Worm (Caenorhabditis elegans) whole organism, L4 larva: ENCODE measurements around the gene rpl-36.

Source experiments
- D1046.2 ChIP-seq: fragments of 200-800 bp; sonication (Bioruptor generic); IDR thresholded peaks from 2 replicates; pipeline ENCODE4 v1.3.6; 2022; ENCODE audit warnings: missing genetic modification characterization, missing compliant biosample characterization
- F10B5.3 ChIP-seq: sonication (generic microtip); optimal IDR thresholded peaks from 2 replicates; lab custom pipeline; 2016; ENCODE audit warnings: mild to moderate bottlenecking, missing genetic modification characterization, missing compliant biosample characterization
- F26F4.8 ChIP-seq: fragments of 200-800 bp; sonication (Bioruptor generic); conservative IDR thresholded peaks from 2 replicates; pipeline ENCODE4 v1.3.6; 2022; ENCODE audit warnings: missing genetic modification characterization, missing compliant biosample characterization
- F37D6.2 ChIP-seq: sonication (generic microtip); optimal IDR thresholded peaks from 2 replicates; lab custom pipeline; 2016; ENCODE audit warnings: mild to moderate bottlenecking, missing genetic modification characterization, missing compliant biosample characterization
- F44E2.7 ChIP-seq: fragments of 200-800 bp; sonication (Bioruptor generic); IDR thresholded peaks from 2 replicates; pipeline ENCODE4 v2.1.2; 2022; ENCODE audit warnings: missing genetic modification characterization, missing compliant biosample characterization
- F49E8.2 ChIP-seq: sonication (generic microtip); optimal IDR thresholded peaks from 2 replicates; lab custom pipeline; 2016; ENCODE audit warnings: missing compliant biosample characterization, mild to moderate bottlenecking, missing genetic modification characterization, borderline replicate concordance
- R02D3.7 ChIP-seq: fragments of 150-350 bp; sonication (generic microtip); optimal IDR thresholded peaks from 3 replicates; lab custom pipeline; 2014; ENCODE audit warnings: missing biosample characterization, missing genetic modification characterization
- T20F7.1 ChIP-seq: fragments of 200-800 bp; sonication (Bioruptor generic); optimal IDR thresholded peaks from 2 replicates; lab custom pipeline; 2018; ENCODE audit warnings: mild to moderate bottlenecking, missing genetic modification characterization, missing compliant biosample characterization
- Y105C5A.15 ChIP-seq: fragments of 200-800 bp; sonication (Bioruptor generic); IDR thresholded peaks from 2 replicates; pipeline ENCODE4 v1.3.6; 2022; ENCODE audit warnings: missing genetic modification characterization, missing compliant biosample characterization
- ZK337.2 ChIP-seq: fragments of 200-800 bp; sonication (Bioruptor generic); IDR thresholded peaks from 2 replicates; pipeline ENCODE4 v1.3.6; 2022; ENCODE audit warnings: missing genetic modification reagents, missing genetic modification characterization, missing compliant biosample characterization
- ZK546.5 ChIP-seq, 2 experiments: sonication (generic microtip); optimal IDR thresholded peaks; 2 replicates each; lab custom pipeline; 2017; ENCODE audit warnings: missing biosample characterization in 2 of 2, missing genetic modification characterization in 2 of 2
- aha-1 ChIP-seq: fragments of 150-350 bp; peaks from one replicate; lab custom pipeline; 2014; ENCODE audit warnings: missing biosample characterization, missing genetic modification characterization
- arid-1 ChIP-seq: fragments of 200-800 bp; sonication (Bioruptor generic); conservative IDR thresholded peaks from 2 replicates; pipeline ENCODE4 v1.3.6; 2022; ENCODE audit warnings: missing genetic modification reagents, missing genetic modification characterization, missing compliant biosample characterization
- ceh-20 ChIP-seq: fragments of 200-800 bp; sonication (Bioruptor generic); IDR thresholded peaks from 2 replicates; pipeline ENCODE4 v1.3.6; 2022; ENCODE audit warnings: missing genetic modification reagents, missing genetic modification characterization, missing compliant biosample characterization
- ceh-32 ChIP-seq: sonication (generic microtip); optimal IDR thresholded peaks from 2 replicates; lab custom pipeline; 2016; ENCODE audit warnings: mild to moderate bottlenecking, missing genetic modification characterization, missing compliant biosample characterization; ENCODE audit not compliant: poor library complexity
- ceh-62 ChIP-seq: sonication (generic microtip); optimal IDR thresholded peaks from 2 replicates; lab custom pipeline; 2017; ENCODE audit warnings: missing biosample characterization, missing genetic modification characterization
- cey-2 ChIP-seq: sonication (generic microtip); optimal IDR thresholded peaks from 3 replicates; lab custom pipeline; 2017; ENCODE audit warnings: missing genetic modification characterization, mild to moderate bottlenecking, missing compliant biosample characterization, antibody characterized with exemption, borderline replicate concordance; ENCODE audit not compliant: insufficient read depth
- daf-16 ChIP-seq, 3 experiments: sonication (generic microtip); optimal IDR thresholded peaks; 2 replicates each; lab custom pipeline; 2016 to 2017; ENCODE audit warnings: missing genetic modification characterization in 3 of 3, missing genetic modification reagents in 3 of 3, mild to moderate bottlenecking in 2 of 3, missing compliant biosample characterization in 2 of 3, missing biosample characterization in 1 of 3, moderate library complexity in 1 of 3
- daf-19 ChIP-seq: fragments of 200-800 bp; sonication (Bioruptor generic); conservative IDR thresholded peaks from 2 replicates; pipeline ENCODE4 v1.3.6; 2022; ENCODE audit warnings: missing genetic modification characterization, missing compliant biosample characterization
- daf-8 ChIP-seq: fragments of 200-800 bp; sonication (Bioruptor generic); IDR thresholded peaks from 2 replicates; pipeline ENCODE4 v1.3.6; 2022; ENCODE audit warnings: missing genetic modification characterization, missing compliant biosample characterization
- dmd-8 ChIP-seq: fragments of 200-800 bp; sonication (Bioruptor generic); IDR thresholded peaks from 2 replicates; pipeline ENCODE4 v1.3.6; 2022; ENCODE audit warnings: missing genetic modification characterization, missing compliant biosample characterization
- dpl-1 ChIP-seq: fragments of 150-350 bp; optimal IDR thresholded peaks from 2 replicates; lab custom pipeline; 2014; ENCODE audit warnings: missing biosample characterization, missing genetic modification reagents, missing genetic modification characterization
- egl-43 ChIP-seq: fragments of 200-800 bp; sonication (Bioruptor generic); IDR thresholded peaks from 2 replicates; pipeline ENCODE4 v1.3.6; 2022; ENCODE audit warnings: missing genetic modification reagents, missing genetic modification characterization, missing compliant biosample characterization
- gei-8 ChIP-seq: fragments of 200-800 bp; sonication (Bioruptor generic); optimal IDR thresholded peaks from 2 replicates; lab custom pipeline; 2018; ENCODE audit warnings: mild to moderate bottlenecking, missing genetic modification characterization, missing compliant biosample characterization
- hif-1 ChIP-seq, 2 experiments: sonication (generic microtip); optimal IDR thresholded peaks; 2 replicates each; lab custom pipeline; 2016 to 2017; ENCODE audit warnings: missing compliant biosample characterization in 2 of 2, missing genetic modification characterization in 2 of 2, missing genetic modification reagents in 2 of 2, missing genotype in 2 of 2, mild to moderate bottlenecking in 1 of 2
- hlh-11 ChIP-seq: fragments of 200-800 bp; sonication (Bioruptor generic); optimal IDR thresholded peaks from 2 replicates; lab custom pipeline; 2018; ENCODE audit warnings: mild to moderate bottlenecking, missing genetic modification characterization, missing compliant biosample characterization
- lin-13 ChIP-seq: fragments of 150-350 bp; optimal IDR thresholded peaks from 2 replicates; lab custom pipeline; 2014; ENCODE audit warnings: missing biosample characterization, missing genetic modification reagents, missing genetic modification characterization
- lin-15B ChIP-seq: fragments of 150-350 bp; sonication (generic microtip); optimal IDR thresholded peaks from 3 replicates; lab custom pipeline; 2014; ENCODE audit warnings: missing biosample characterization, missing genetic modification characterization
- lin-38 ChIP-seq: fragments of 200-800 bp; sonication (Bioruptor generic); IDR thresholded peaks from 2 replicates; pipeline ENCODE4 v1.3.6; 2022; ENCODE audit warnings: missing genetic modification reagents, missing genetic modification characterization, missing compliant biosample characterization
- lin-39 ChIP-seq: fragments of 150-350 bp; optimal IDR thresholded peaks from 2 replicates; lab custom pipeline; 2014; ENCODE audit warnings: missing biosample characterization, missing genetic modification reagents, missing genetic modification characterization
- madf-5 ChIP-seq, 2 experiments: fragments of 200-800 bp; sonication (Bioruptor generic); IDR thresholded peaks; 2 replicates each; pipeline ENCODE4 v1.3.6; 2022; ENCODE audit warnings: missing compliant biosample characterization in 2 of 2, missing genetic modification characterization in 2 of 2
- madf-9 ChIP-seq: fragments of 200-800 bp; sonication (Bioruptor generic); conservative IDR thresholded peaks from 2 replicates; pipeline ENCODE4 v1.3.6; 2022; ENCODE audit warnings: missing genetic modification reagents, missing genetic modification characterization, missing compliant biosample characterization
- mdl-1 ChIP-seq, 2 experiments: fragments of 150-350 bp in 1 of 2; sonication (generic microtip) in 1 of 2; optimal IDR thresholded peaks; 2 replicates each; lab custom pipeline; 2014 to 2017; ENCODE audit warnings: missing biosample characterization in 2 of 2, missing genetic modification characterization in 2 of 2
- mes-2 ChIP-seq: sonication (generic microtip); optimal IDR thresholded peaks from 2 replicates; lab custom pipeline; 2016; ENCODE audit warnings: missing genotype, mild to moderate bottlenecking, missing genetic modification characterization, missing compliant biosample characterization; ENCODE audit not compliant: poor library complexity, severe bottlenecking
- mxl-2 ChIP-seq: fragments of 200-800 bp; sonication (Bioruptor generic); conservative IDR thresholded peaks from 2 replicates; pipeline ENCODE4 v1.3.6; 2022; ENCODE audit warnings: missing genetic modification reagents, missing genetic modification characterization, missing compliant biosample characterization
- mxl-3 ChIP-seq: fragments of 200-800 bp; sonication (Bioruptor generic); optimal IDR thresholded peaks from 2 replicates; lab custom pipeline; 2018; ENCODE audit warnings: mild to moderate bottlenecking, missing genetic modification characterization, missing compliant biosample characterization
- nhr-11 ChIP-seq: fragments of 150-350 bp; optimal IDR thresholded peaks from 2 replicates; lab custom pipeline; 2014; ENCODE audit warnings: missing biosample characterization, missing genetic modification characterization
- nhr-111 ChIP-seq: fragments of 200-800 bp; sonication (Bioruptor generic); optimal IDR thresholded peaks from 2 replicates; lab custom pipeline; 2018; ENCODE audit warnings: mild to moderate bottlenecking, missing genetic modification characterization, missing compliant biosample characterization
- nhr-237 ChIP-seq: sonication (generic microtip); optimal IDR thresholded peaks from 2 replicates; lab custom pipeline; 2017; ENCODE audit warnings: missing biosample characterization, missing genetic modification characterization
- nhr-41 ChIP-seq: fragments of 200-800 bp; sonication (Bioruptor generic); IDR thresholded peaks from 2 replicates; pipeline ENCODE4 v1.3.6; 2022; ENCODE audit warnings: missing genetic modification reagents, missing genetic modification characterization, missing compliant biosample characterization
- nhr-42 ChIP-seq: fragments of 200-800 bp; sonication (Bioruptor generic); IDR thresholded peaks from 2 replicates; pipeline ENCODE4 v1.3.6; 2022; ENCODE audit warnings: missing genetic modification characterization, missing compliant biosample characterization
- nhr-48 ChIP-seq: sonication (generic microtip); optimal IDR thresholded peaks from 2 replicates; lab custom pipeline; 2016; ENCODE audit warnings: mild to moderate bottlenecking, missing genetic modification characterization, missing compliant biosample characterization
- nhr-76 ChIP-seq: fragments of 150-350 bp; optimal IDR thresholded peaks from 2 replicates; lab custom pipeline; 2014; ENCODE audit warnings: missing biosample characterization, missing genetic modification characterization
- saeg-2 ChIP-seq: fragments of 200-800 bp; sonication (Bioruptor generic); IDR thresholded peaks from 2 replicates; pipeline ENCODE4 v1.3.6; 2022; ENCODE audit warnings: missing genetic modification reagents, missing genetic modification characterization, missing compliant biosample characterization
- skn-1 ChIP-seq: fragments of 150-350 bp; optimal IDR thresholded peaks from 2 replicates; lab custom pipeline; 2014; ENCODE audit warnings: missing biosample characterization, missing genetic modification characterization
- snpc-4 ChIP-seq: fragments of 150-350 bp; optimal IDR thresholded peaks from 2 replicates; lab custom pipeline; 2014; ENCODE audit warnings: missing biosample characterization, missing genetic modification characterization
- spr-3 ChIP-seq: fragments of 200-800 bp; sonication (Bioruptor generic); optimal IDR thresholded peaks from 2 replicates; lab custom pipeline; 2018; ENCODE audit warnings: mild to moderate bottlenecking, missing genetic modification characterization, missing compliant biosample characterization
- tra-1 ChIP-seq: fragments of 200-800 bp; sonication (Bioruptor generic); IDR thresholded peaks from 2 replicates; pipeline ENCODE4 v1.3.6; 2022; ENCODE audit warnings: missing genetic modification reagents, missing genetic modification characterization, missing compliant biosample characterization
- unc-62 ChIP-seq, 3 experiments: fragments of 150-350 bp in 1 of 3; sonication (generic microtip); optimal IDR thresholded peaks in 2 of 3; peaks in 1 of 3; 1 replicate in 1 of 3; 2 replicates in 2 of 3; lab custom pipeline; 2014 to 2017; ENCODE audit warnings: missing biosample characterization in 3 of 3, missing genetic modification characterization in 3 of 3, missing genetic modification reagents in 3 of 3, missing genotype in 1 of 3
- zip-11 ChIP-seq: fragments of 200-800 bp; sonication (Bioruptor generic); IDR thresholded peaks from 2 replicates; pipeline ENCODE4 v1.3.6; 2022; ENCODE audit warnings: missing genetic modification characterization, missing compliant biosample characterization

Gene rpl-36

DNA sequence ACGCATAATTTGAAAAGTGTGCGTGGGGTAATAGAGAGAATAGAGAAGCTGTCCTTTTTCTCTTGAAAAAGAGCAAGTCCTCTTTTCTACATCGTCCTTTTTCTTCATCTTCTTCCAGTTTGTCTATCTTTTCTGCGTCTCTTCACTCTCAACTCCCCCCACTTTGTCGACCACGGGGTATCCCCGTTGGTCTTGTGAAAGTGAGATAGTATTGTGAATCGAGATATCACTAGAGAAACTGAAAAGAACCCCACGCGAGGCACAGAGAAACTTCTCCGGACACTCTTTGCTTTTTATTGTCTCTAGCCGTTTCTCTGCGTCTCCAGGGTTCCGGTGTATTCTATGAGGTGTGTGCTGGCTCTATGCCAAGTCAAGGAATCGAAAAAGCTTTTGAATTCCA is 24.4 kb upstream of the rpl-36 start:
- TF ChIP-seq madf-9 (GFP tag; lab: Robert Waterston, UW) (peak; percentile 50; the same call in 1 of the 2 replicates), F10B5.3 (tag; lab: Kevin White, UChicago) (no peak), lin-13 (GFP tag; lab: Kevin White, UChicago) (no peak), D1046.2 (GFP tag; lab: Robert Waterston, UW) (no peak), nhr-48 (tag; lab: Kevin White, UChicago) (peak; percentile 93), dpl-1 (GFP tag; lab: Kevin White, UChicago) (peak; percentile 74), ceh-32 (tag; lab: Kevin White, UChicago) (peak; percentile 43), arid-1 (GFP tag; lab: Robert Waterston, UW) (peak; percentile 60), snpc-4 (no peak), nhr-237 (tag; lab: Kevin White, UChicago) (peak; percentile 2), spr-3 (GFP tag; lab: Kevin White, UChicago) (peak; percentile 20), ZK546.5 (tag; optimal IDR thresholded peaks at IDR 0.05; lab: Kevin White, UChicago) (no peak), lin-15B (tag; lab: Kevin White, UChicago) (no peak), skn-1 (tag; lab: Kevin White, UChicago) (no peak), nhr-76 (tag; lab: Kevin White, UChicago) (peak; percentile 54), nhr-41 (no peak), saeg-2 (GFP tag; lab: Robert Waterston, UW) (peak; percentile 83), lin-38 (GFP tag; lab: Robert Waterston, UW) (peak; percentile 69), nhr-42 (GFP tag; lab: Robert Waterston, UW) (peak; percentile 70; the same call in 1 of the 2 replicates), lin-39 (tag; lab: Kevin White, UChicago) (no peak), Y105C5A.15 (no peak), F44E2.7 (no peak), hif-1 (tag; optimal IDR thresholded peaks at IDR 0.05; lab: Kevin White, UChicago) (peak; percentile 23 to 82), ZK337.2 (GFP tag; lab: Robert Waterston, UW) (no peak), daf-19 (no peak), F26F4.8 (no peak), unc-62 (GFP tag; optimal IDR thresholded peaks at IDR 0.05 in 1 of 2; lab: Kevin White, UChicago) (peak in 1 of 2 experiments; percentile 96), unc-62 (tag; optimal IDR thresholded peaks at IDR 0.05; lab: Kevin White, UChicago) (no peak), dmd-8 (GFP tag; lab: Robert Waterston, UW) (no peak), mdl-1 (tag; optimal IDR thresholded peaks at IDR 0.05; lab: Kevin White, UChicago) (peak; percentile 99), daf-16 (GFP tag; optimal IDR thresholded peaks at IDR 0.05; lab: Kevin White, UChicago) (peak; percentile 52 to 75), daf-16 (tag; optimal IDR thresholded peaks at IDR 0.05; lab: Kevin White, UChicago) (peak; percentile 82), nhr-11 (tag; lab: Kevin White, UChicago) (peak; percentile 81), F49E8.2 (no peak), aha-1 (tag; lab: Kevin White, UChicago) (peak; percentile 93), F37D6.2 (tag; lab: Kevin White, UChicago) (peak; percentile 80), zip-11 (no peak), madf-5 (GFP tag; IDR thresholded peaks at IDR 0.05; lab: Robert Waterston, UW) (no peak), mxl-2 (GFP tag; lab: Robert Waterston, UW) (no peak), mes-2 (tag; lab: Kevin White, UChicago) (peak; percentile 85), ceh-62 (no peak), nhr-111 (GFP tag; lab: Kevin White, UChicago) (no peak), R02D3.7 (tag; lab: Kevin White, UChicago) (no peak), hlh-11 (tag; lab: Kevin White, UChicago) (peak; percentile 97), mxl-3 (GFP tag; lab: Kevin White, UChicago) (peak; percentile 66), cey-2 (no peak), egl-43 (GFP tag; lab: Robert Waterston, UW) (peak; percentile 81), tra-1 (GFP tag; lab: Robert Waterston, UW) (peak; percentile 63), T20F7.1 (GFP tag; lab: Kevin White, UChicago) (peak; percentile 77), daf-8 (GFP tag; lab: Robert Waterston, UW) (no peak), ceh-20 (GFP tag; lab: Robert Waterston, UW) (peak; percentile 86), gei-8 (GFP tag; lab: Kevin White, UChicago) (peak; percentile 85)
